Worm (Caenorhabditis elegans) whole organism, L2 larva: ENCODE measurements around the gene daf-10.

ENCODE experiments used
- F13H6.1 ChIP-seq: sonication (generic microtip); optimal IDR thresholded peaks from 2 replicates; lab custom pipeline; 2016; ENCODE audit warnings: missing genetic modification characterization, missing compliant biosample characterization
- R02D3.7 ChIP-seq: fragments of 150-350 bp; optimal IDR thresholded peaks from 2 replicates; lab custom pipeline; 2014; ENCODE audit warnings: missing biosample characterization, missing genetic modification characterization
- Y55F3AM.14 ChIP-seq: fragments of 200-800 bp; sonication (Bioruptor generic); optimal IDR thresholded peaks from 2 replicates; lab custom pipeline; 2018; ENCODE audit warnings: mild to moderate bottlenecking, missing genetic modification characterization, missing compliant biosample characterization
- blmp-1 ChIP-seq: sonication (generic microtip); optimal IDR thresholded peaks from 2 replicates; lab custom pipeline; 2017; ENCODE audit warnings: missing genetic modification characterization, mild to moderate bottlenecking, missing compliant biosample characterization, antibody characterized with exemption, moderate library complexity; ENCODE audit not compliant: insufficient read depth
- crh-2 ChIP-seq: sonication (generic microtip); optimal IDR thresholded peaks from 2 replicates; lab custom pipeline; 2017; ENCODE audit warnings: missing biosample characterization, missing genetic modification characterization
- elt-3 ChIP-seq: sonication (generic microtip); optimal IDR thresholded peaks from 2 replicates; lab custom pipeline; 2017; ENCODE audit warnings: missing biosample characterization, missing genetic modification characterization
- fos-1 ChIP-seq: fragments of 150-350 bp; optimal IDR thresholded peaks from 2 replicates; lab custom pipeline; 2014; ENCODE audit warnings: missing biosample characterization, missing genetic modification characterization
- gmeb-1 ChIP-seq: fragments of 150-350 bp; optimal IDR thresholded peaks from 2 replicates; lab custom pipeline; 2014; ENCODE audit warnings: missing biosample characterization, missing genetic modification characterization
- lin-11 ChIP-seq: fragments of 150-350 bp; sonication (generic microtip); optimal IDR thresholded peaks from 2 replicates; lab custom pipeline; 2014; ENCODE audit warnings: missing biosample characterization, missing genetic modification characterization, inconsistent platforms, mixed read lengths
- lin-13 ChIP-seq: fragments of 150-350 bp; optimal IDR thresholded peaks from 2 replicates; lab custom pipeline; 2014; ENCODE audit warnings: missing biosample characterization, missing genetic modification reagents, missing genetic modification characterization
- mbf-1 ChIP-seq: sonication (generic microtip); optimal IDR thresholded peaks from 2 replicates; lab custom pipeline; 2017; ENCODE audit warnings: missing biosample characterization, missing genetic modification characterization
- nhr-11 ChIP-seq: fragments of 150-350 bp; optimal IDR thresholded peaks from 2 replicates; lab custom pipeline; 2014; ENCODE audit warnings: missing biosample characterization, missing genetic modification characterization
- nhr-129 ChIP-seq: fragments of 150-350 bp; optimal IDR thresholded peaks from 2 replicates; lab custom pipeline; 2014; ENCODE audit warnings: missing biosample characterization, missing genetic modification characterization
- nhr-6 ChIP-seq: fragments of 150-350 bp; optimal IDR thresholded peaks from 2 replicates; lab custom pipeline; 2014; ENCODE audit warnings: missing biosample characterization, missing genetic modification characterization
- nhr-77 ChIP-seq: fragments of 150-350 bp; optimal IDR thresholded peaks from 2 replicates; lab custom pipeline; 2014; ENCODE audit warnings: missing biosample characterization, missing genetic modification characterization
- peb-1 ChIP-seq: fragments of 150-350 bp; optimal IDR thresholded peaks from 2 replicates; lab custom pipeline; 2014; ENCODE audit warnings: missing biosample characterization, missing genetic modification characterization
- sem-4 ChIP-seq: fragments of 150-350 bp; optimal IDR thresholded peaks from 2 replicates; lab custom pipeline; 2014; ENCODE audit warnings: missing biosample characterization, missing genetic modification reagents, missing genetic modification characterization
- skn-1 ChIP-seq: sonication (generic microtip); optimal IDR thresholded peaks from 2 replicates; lab custom pipeline; 2017; ENCODE audit warnings: missing biosample characterization, missing genetic modification characterization
- sma-3 ChIP-seq: sonication (generic microtip); optimal IDR thresholded peaks from 2 replicates; lab custom pipeline; 2016; ENCODE audit warnings: missing genetic modification reagents, missing genetic modification characterization, missing compliant biosample characterization
- sma-9 ChIP-seq, 2 experiments: fragments of 150-350 bp in 1 of 2; sonication (generic microtip) in 1 of 2; optimal IDR thresholded peaks; 2 replicates each; lab custom pipeline; 2014 to 2016; ENCODE audit warnings: missing genetic modification characterization in 2 of 2, mild to moderate bottlenecking in 1 of 2, missing biosample characterization in 1 of 2, missing compliant biosample characterization in 1 of 2, missing genetic modification reagents in 1 of 2, moderate library complexity in 1 of 2
- unc-39 ChIP-seq: fragments of 150-350 bp; optimal IDR thresholded peaks from 2 replicates; lab custom pipeline; 2014; ENCODE audit warnings: missing biosample characterization, missing genetic modification characterization
- unc-55 ChIP-seq: fragments of 150-350 bp; sonication (generic microtip); optimal IDR thresholded peaks from 3 replicates; lab custom pipeline; 2014; ENCODE audit warnings: missing biosample characterization, missing genetic modification reagents, missing genetic modification characterization
- unc-62 ChIP-seq: fragments of 150-350 bp; optimal IDR thresholded peaks from 2 replicates; lab custom pipeline; 2014; ENCODE audit warnings: missing biosample characterization, missing genetic modification reagents, missing genetic modification characterization
- ztf-1 ChIP-seq: fragments of 200-800 bp; sonication (Bioruptor generic); conservative IDR thresholded peaks from 2 replicates; pipeline ENCODE4 v1.3.6; 2022; ENCODE audit warnings: missing genetic modification characterization, missing compliant biosample characterization
- ztf-4 ChIP-seq: fragments of 150-350 bp; optimal IDR thresholded peaks from 2 replicates; lab custom pipeline; 2014; ENCODE audit warnings: missing biosample characterization, missing genetic modification characterization

daf-10 gene

ce11 chrIV:9191183-9191582 is 45.2 kb upstream of the daf-10 start (continued):
- TF ChIP-seq crh-2 (tag; lab: Kevin White, UChicago), result peak; percentile 73
- peak; percentile 67 for TF ChIP-seq gmeb-1 (tag; lab: Kevin White, UChicago)
- peak; percentile 25 for TF ChIP-seq lin-13 (GFP tag; lab: Kevin White, UChicago)
- TF ChIP-seq, all 48 proteins: peak for 17

- no peak for TF ChIP-seq mbf-1 (tag; lab: Kevin White, UChicago)
Measured at ce11 chrIV:9184547-9184946, 38.5 kb upstream of the daf-10 start, which contains the start of gene C07C7.1. TSS of gene C07C7.1 (plus strand) at chrIV:9184847.

ce11 chrIV:9169764-9170163 is 23.8 kb upstream of the daf-10 start:
- TF ChIP-seq elt-3 (tag; lab: Kevin White, UChicago) (no peak), unc-55 (peak; percentile 11), nhr-11 (tag; lab: Kevin White, UChicago) (no peak), ztf-1 (GFP tag; lab: Robert Waterston, UW) (no peak), lin-13 (GFP tag; lab: Kevin White, UChicago) (no peak), unc-39 (no peak), blmp-1 (tag; lab: Kevin White, UChicago) (no peak)

- peak; percentile 90 for TF ChIP-seq fos-1 (tag; lab: Kevin White, UChicago)
- TF ChIP-seq sem-4 (tag; lab: Kevin White, UChicago), result no peak
- TF ChIP-seq F13H6.1 (tag; lab: Kevin White, UChicago), result no peak
- TF ChIP-seq unc-62, result no peak
- TF ChIP-seq nhr-6, result no peak
- TF ChIP-seq skn-1 (tag; lab: Kevin White, UChicago), result peak; percentile 71
- no peak for TF ChIP-seq gmeb-1 (tag; lab: Kevin White, UChicago)
- TF ChIP-seq peb-1 (tag; lab: Kevin White, UChicago), result no peak
Measured at ce11 chrIV:9165681-9166080, 19.7 kb upstream of the daf-10 start, which contains the start of gene C07C7.3. TSS of gene C07C7.3 (plus strand) at chrIV:9166051.

- TF ChIP-seq nhr-129 (tag; lab: Kevin White, UChicago) (no peak), nhr-77 (no peak), Y55F3AM.14 (GFP tag; lab: Kevin White, UChicago) (no peak), sma-3 (GFP tag; lab: Kevin White, UChicago) (no peak), lin-11 (tag; lab: Kevin White, UChicago) (no peak), F13H6.1 (tag; lab: Kevin White, UChicago) (no peak), R02D3.7 (tag; lab: Kevin White, UChicago) (no peak)
Measured at ce11 chrIV:9165027-9165426, 19.0 kb upstream of the daf-10 start, which contains the start of gene pcp-2. TSS of gene pcp-2 (minus strand) at chrIV:9165127.

DNA sequence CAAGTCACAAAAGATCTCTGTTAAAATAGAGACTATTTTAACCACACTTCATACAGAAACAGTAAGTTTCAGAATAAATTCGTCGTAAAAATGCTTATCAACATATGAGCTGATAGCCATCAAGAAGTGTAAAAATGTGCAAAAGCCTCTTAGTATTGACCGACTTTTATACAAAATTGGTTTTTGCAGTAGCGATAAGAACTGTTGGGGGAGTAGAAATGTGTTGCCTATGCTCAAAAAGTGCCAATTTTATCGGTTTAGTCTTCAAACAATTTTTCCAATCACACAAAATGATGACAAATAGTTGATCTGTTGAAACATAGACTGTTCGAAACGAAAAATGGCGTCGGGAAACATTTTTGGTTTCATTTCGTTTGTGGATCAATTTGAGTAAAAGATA is 13.9 kb upstream of the daf-10 start:
- peak; percentile 91 for TF ChIP-seq skn-1 (tag; lab: Kevin White, UChicago)
- peak; percentile 32 for TF ChIP-seq crh-2 (tag; lab: Kevin White, UChicago)
- TF ChIP-seq unc-39, result no peak
- no peak for TF ChIP-seq nhr-129 (tag; lab: Kevin White, UChicago)
- TF ChIP-seq gmeb-1 (tag; lab: Kevin White, UChicago), result peak; percentile 38
- no peak for TF ChIP-seq F13H6.1 (tag; lab: Kevin White, UChicago)
- TF ChIP-seq lin-11 (tag; lab: Kevin White, UChicago), result no peak
- peak; percentile 97 for TF ChIP-seq fos-1 (tag; lab: Kevin White, UChicago)
- TF ChIP-seq sma-9 (GFP tag; optimal IDR thresholded peaks at IDR 0.05; lab: Kevin White, UChicago), result peak; percentile 70
- TF ChIP-seq sma-9 (tag; optimal IDR thresholded peaks at IDR 0.05; lab: Kevin White, UChicago), result no peak
- no peak for TF ChIP-seq ztf-4 (tag; lab: Kevin White, UChicago)
- no peak for TF ChIP-seq mbf-1 (tag; lab: Kevin White, UChicago)
- no peak for TF ChIP-seq blmp-1 (tag; lab: Kevin White, UChicago)
- TF ChIP-seq unc-62, result no peak

- TF ChIP-seq fos-1 (tag; lab: Kevin White, UChicago) (peak; percentile 99), sma-9 (GFP tag; optimal IDR thresholded peaks at IDR 0.05; lab: Kevin White, UChicago) (peak; percentile 63), sma-9 (tag; optimal IDR thresholded peaks at IDR 0.05; lab: Kevin White, UChicago) (no peak), gmeb-1 (tag; lab: Kevin White, UChicago) (peak; percentile 15), ztf-1 (GFP tag; lab: Robert Waterston, UW) (no peak)
- TF ChIP-seq, all 48 proteins: peak for 3
Measured at ce11 chrIV:9158969-9159800, 13.2 kb upstream of the daf-10 start, which contains the start of gene pcp-3. TSS of gene pcp-3 (minus strand) at chrIV:9159019.
